Fruit fly (Drosophila melanogaster): ENCODE data around the gene RpS14b.

RpS14b gene

DNA sequence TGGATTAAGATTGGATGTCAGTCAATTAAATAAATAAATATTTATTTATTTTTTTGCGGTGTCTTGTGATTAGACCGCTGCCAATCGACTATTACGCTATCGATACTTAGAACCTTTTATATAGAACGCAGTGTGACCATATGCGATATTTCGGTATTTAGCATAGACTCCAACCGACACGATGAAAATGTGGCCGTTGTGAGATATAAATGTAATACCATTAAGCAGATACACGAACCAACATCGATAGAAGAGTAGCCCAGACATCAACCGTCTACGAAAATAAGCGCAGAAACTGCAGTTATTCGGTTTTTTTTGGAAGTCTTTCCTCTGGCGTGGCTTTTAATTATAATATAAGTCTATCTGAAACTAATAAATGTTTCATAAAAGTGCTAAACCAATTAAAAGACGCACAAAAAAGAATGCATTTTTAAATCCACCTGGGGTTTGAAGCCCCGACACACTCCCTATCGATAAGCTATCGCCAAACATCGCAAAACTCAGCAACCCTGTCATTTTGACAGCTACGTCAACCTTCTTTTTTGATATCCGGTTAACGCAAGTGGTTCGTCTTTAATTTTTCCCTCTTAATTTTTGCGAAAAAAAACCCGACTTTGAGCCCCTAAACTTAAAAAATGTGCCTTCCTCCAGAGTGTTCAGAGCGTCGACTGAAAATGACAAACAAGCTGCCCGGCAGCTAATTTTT is 1.3 kb upstream of the RpS14b start, which contains the start of the genes Dhdds and RpS14a (continued):
- TF ChIP-seq disco-r (GFP tag; optimal IDR thresholded peaks at IDR 0.05) (no peak), CG33557 (GFP tag; optimal IDR thresholded peaks at IDR 0.05) (peak; percentile 63), Gug (GFP tag; IDR thresholded peaks at IDR 0.05) (0 out of 4 replicates have a peak, but pooled peaks have one; percentile 11), vfl (GFP tag; optimal IDR thresholded peaks at IDR 0.05) (peak; percentile 18), Fer3 (tag; optimal IDR thresholded peaks at IDR 0.05) (peak; percentile 24), CG10979 (tag; optimal IDR thresholded peaks at IDR 0.05) (peak; percentile 43), CG34376 (GFP tag; optimal IDR thresholded peaks at IDR 0.05) (peak; percentile 82), crc (GFP tag; optimal IDR thresholded peaks at IDR 0.05) (no peak), Lim3 (GFP tag; IDR thresholded peaks at IDR 0.05) (no peak), CG4424 (GFP tag; optimal IDR thresholded peaks at IDR 0.05) (peak; percentile 77), Six4 (GFP tag; optimal IDR thresholded peaks at IDR 0.05) (peak; percentile 11), PHDP (tag; optimal IDR thresholded peaks at IDR 0.05) (peak; percentile 64), chif (GFP tag; optimal IDR thresholded peaks at IDR 0.05) (peak; percentile 12 to 59), CG3995 (GFP tag; optimal IDR thresholded peaks at IDR 0.05) (peak; percentile 8), Doc3 (GFP tag; IDR thresholded peaks at IDR 0.05; ENCODE audit: partially characterized antibody) (peak; percentile 69; the same call in 2 of the 3 replicates), CG10543 (GFP tag; optimal IDR thresholded peaks at IDR 0.05) (peak; percentile 65), ERR (GFP tag; optimal IDR thresholded peaks at IDR 0.05) (no peak), CG6254 (GFP tag; optimal IDR thresholded peaks at IDR 0.05) (no peak), TFAM (GFP tag; optimal IDR thresholded peaks at IDR 0.05) (no peak), Deaf1 (tag; optimal IDR thresholded peaks at IDR 0.05) (no peak), CG17802 (tag; optimal IDR thresholded peaks at IDR 0.05) (peak; percentile 39), CG7839 (tag; optimal IDR thresholded peaks at IDR 0.05) (peak; percentile 40), NFAT (GFP tag; IDR thresholded peaks at IDR 0.05) (peak; percentile 33; the same call in 1 of the 2 replicates), CG13624 (GFP tag; optimal IDR thresholded peaks at IDR 0.05) (peak; percentile 50), BtbVII (GFP tag; optimal IDR thresholded peaks at IDR 0.05) (peak; percentile 54), Vsx1 (GFP tag; optimal IDR thresholded peaks at IDR 0.05) (peak; percentile 54), CG12236 (GFP tag; optimal IDR thresholded peaks at IDR 0.05) (peak; percentile 41), dm (GFP tag; optimal IDR thresholded peaks at IDR 0.05) (peak; percentile 60), nmo (GFP tag; optimal IDR thresholded peaks at IDR 0.05) (peak; percentile 84), CG10431 (GFP tag; optimal IDR thresholded peaks at IDR 0.05) (peak; percentile 74), CG2129 (GFP tag; IDR thresholded peaks at IDR 0.05; ENCODE audit: partially characterized antibody) (peak; percentile 47; the same call in 1 of the 2 replicates), NfI (GFP tag; optimal IDR thresholded peaks at IDR 0.05) (peak; percentile 75), Stat92E (GFP tag; optimal IDR thresholded peaks at IDR 0.05) (peak in 1 of 3 experiments; percentile 44), CG12155 (GFP tag; optimal IDR thresholded peaks at IDR 0.05) (peak; percentile 38), ranshi (GFP tag; IDR thresholded peaks at IDR 0.05) (peak; percentile 8; the same call in 1 of the 2 replicates), YL-1 (GFP tag; optimal IDR thresholded peaks at IDR 0.05) (peak; percentile 63), pnt (GFP tag; optimal IDR thresholded peaks at IDR 0.05) (no peak), sc (optimal IDR thresholded peaks at IDR 0.05) (no peak), sc (GFP tag; optimal IDR thresholded peaks at IDR 0.05) (peak; percentile 52), CG17568 (GFP tag; optimal IDR thresholded peaks at IDR 0.05) (peak; percentile 78), Dll (GFP tag; IDR thresholded peaks at IDR 0.05; ENCODE audit: partially characterized antibody) (peak; percentile 84), Atf6 (GFP tag; IDR thresholded peaks at IDR 0.05) (no peak), CG1233 (GFP tag; optimal IDR thresholded peaks at IDR 0.05) (peak; percentile 59), CG8478 (optimal IDR thresholded peaks at IDR 0.05) (peak; percentile 86), CG9609 (GFP tag; optimal IDR thresholded peaks at IDR 0.05) (peak; percentile 41), CG4730 (GFP tag; IDR thresholded peaks at IDR 0.05) (no peak), CG10462 (GFP tag; optimal IDR thresholded peaks at IDR 0.05) (no peak), nerfin-2 (GFP tag; IDR thresholded peaks at IDR 0.05; ENCODE audit: partially characterized antibody) (peak; percentile 24; the same call in 1 of the 2 replicates), row (GFP tag; IDR thresholded peaks at IDR 0.05) (peak; percentile 15; the same call in 1 of the 3 replicates)
